Worm (Caenorhabditis elegans) whole organism, L1 larva: ENCODE data around the gene heh-1.

Experiments
- pqm-1 ChIP-seq: sonication (generic microtip); optimal IDR thresholded peaks from 3 replicates; lab custom pipeline; 2017; ENCODE audit warnings: missing biosample characterization, missing genetic modification characterization
- sup-37 ChIP-seq: fragments of 200-800 bp; sonication (Bioruptor generic); optimal IDR thresholded peaks from 2 replicates; lab custom pipeline; 2018; ENCODE audit warnings: mild to moderate bottlenecking, missing genetic modification characterization, missing compliant biosample characterization

DNA sequence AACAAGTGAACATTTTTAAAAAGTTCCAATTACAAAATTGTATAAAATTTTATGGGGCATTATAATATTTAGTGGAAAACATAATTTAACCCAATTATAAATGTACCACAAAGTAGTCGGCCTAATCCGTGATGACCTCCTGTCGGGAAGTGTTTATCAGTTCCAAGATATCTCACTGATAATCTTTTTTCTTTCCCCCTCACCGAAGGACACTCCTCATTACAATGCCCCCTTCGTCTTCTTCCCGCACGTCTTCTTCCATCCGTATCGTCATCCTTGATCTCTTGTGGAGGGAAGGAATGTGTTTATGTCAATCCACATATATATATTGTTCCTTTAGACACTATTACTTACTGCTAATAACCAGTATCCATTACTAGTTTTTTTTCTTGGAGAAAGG is 34.0 kb downstream of the heh-1 start, which contains the start of gene R148.5:
- TF ChIP-seq pqm-1: no peak
- no peak for TF ChIP-seq sup-37 (GFP tag; lab: Kevin White, UChicago)
